Worm (Caenorhabditis elegans) whole organism, L4 larva: Measurements from ENCODE around the gene F53H1.4.
A peak's percentile ranks its signal among the peaks of the same experiment; 100 is the strongest.

ENCODE experiments used
- F10B5.3 ChIP-seq: sonication (generic microtip); optimal IDR thresholded peaks from 2 replicates; lab custom pipeline; 2016; ENCODE audit warnings: mild to moderate bottlenecking, missing genetic modification characterization, missing compliant biosample characterization
- F44E2.7 ChIP-seq: fragments of 200-800 bp; sonication (Bioruptor generic); IDR thresholded peaks from 2 replicates; pipeline ENCODE4 v2.1.2; 2022; ENCODE audit warnings: missing genetic modification characterization, missing compliant biosample characterization
- F49E8.2 ChIP-seq: sonication (generic microtip); optimal IDR thresholded peaks from 2 replicates; lab custom pipeline; 2016; ENCODE audit warnings: missing compliant biosample characterization, mild to moderate bottlenecking, missing genetic modification characterization, borderline replicate concordance
- R02D3.7 ChIP-seq: fragments of 150-350 bp; sonication (generic microtip); optimal IDR thresholded peaks from 3 replicates; lab custom pipeline; 2014; ENCODE audit warnings: missing biosample characterization, missing genetic modification characterization
- Y48G9A.11 ChIP-seq: fragments of 200-800 bp; sonication (Bioruptor generic); IDR thresholded peaks from 2 replicates; pipeline ENCODE4 v1.3.6; 2022; ENCODE audit warnings: missing genetic modification reagents, missing genetic modification characterization, missing compliant biosample characterization
- Y5F2A.4 ChIP-seq: fragments of 200-800 bp; sonication (Bioruptor generic); optimal IDR thresholded peaks from 2 replicates; lab custom pipeline; 2018; ENCODE audit warnings: mild to moderate bottlenecking, missing genetic modification characterization, missing compliant biosample characterization
- Y75B8A.6 ChIP-seq: fragments of 200-800 bp; sonication (Bioruptor generic); IDR thresholded peaks from 2 replicates; pipeline ENCODE4 v1.3.6; 2022; ENCODE audit warnings: missing genetic modification reagents, missing genetic modification characterization, missing compliant biosample characterization
- aha-1 ChIP-seq: fragments of 150-350 bp; peaks from one replicate; lab custom pipeline; 2014; ENCODE audit warnings: missing biosample characterization, missing genetic modification characterization
- ceh-28 ChIP-seq: fragments of 150-350 bp; optimal IDR thresholded peaks from 2 replicates; lab custom pipeline; 2014; ENCODE audit warnings: missing biosample characterization, missing genetic modification reagents, missing genetic modification characterization
- ceh-44 ChIP-seq: fragments of 200-800 bp; sonication (Bioruptor generic); IDR thresholded peaks from 2 replicates; pipeline ENCODE4 v1.3.6; 2022; ENCODE audit warnings: missing genetic modification reagents, missing genetic modification characterization, missing compliant biosample characterization
- ces-1 ChIP-seq: fragments of 150-350 bp; sonication (generic microtip); optimal IDR thresholded peaks from 4 replicates; lab custom pipeline; 2014; ENCODE audit warnings: missing biosample characterization, missing genetic modification reagents, missing genetic modification characterization
- cey-2 ChIP-seq: sonication (generic microtip); optimal IDR thresholded peaks from 3 replicates; lab custom pipeline; 2017; ENCODE audit warnings: missing genetic modification characterization, mild to moderate bottlenecking, missing compliant biosample characterization, antibody characterized with exemption, borderline replicate concordance; ENCODE audit not compliant: insufficient read depth
- daf-16 ChIP-seq, 3 experiments: sonication (generic microtip); optimal IDR thresholded peaks; 2 replicates each; lab custom pipeline; 2016 to 2017; ENCODE audit warnings: missing genetic modification characterization in 3 of 3, missing genetic modification reagents in 3 of 3, mild to moderate bottlenecking in 2 of 3, missing compliant biosample characterization in 2 of 3, missing biosample characterization in 1 of 3, moderate library complexity in 1 of 3
- dmd-8 ChIP-seq: fragments of 200-800 bp; sonication (Bioruptor generic); IDR thresholded peaks from 2 replicates; pipeline ENCODE4 v1.3.6; 2022; ENCODE audit warnings: missing genetic modification characterization, missing compliant biosample characterization
- dve-1 ChIP-seq: sonication (generic microtip); optimal IDR thresholded peaks from 2 replicates; lab custom pipeline; 2017; ENCODE audit warnings: antibody characterized with exemption, mild to moderate bottlenecking, missing genetic modification characterization, missing compliant biosample characterization; ENCODE audit not compliant: insufficient read depth
- egl-27 ChIP-seq: sonication (generic microtip); optimal IDR thresholded peaks from 3 replicates; lab custom pipeline; 2017; ENCODE audit warnings: missing biosample characterization, missing genetic modification reagents, missing genetic modification characterization
- hmg-1.1 ChIP-seq: fragments of 200-800 bp; sonication (Bioruptor generic); IDR thresholded peaks from 2 replicates; pipeline ENCODE4 v1.3.6; 2022; ENCODE audit warnings: missing genetic modification reagents, missing genetic modification characterization, missing compliant biosample characterization
- lin-1 ChIP-seq: fragments of 200-800 bp; sonication (Bioruptor generic); IDR thresholded peaks from 2 replicates; pipeline ENCODE4 v1.3.6; 2022; ENCODE audit warnings: missing genetic modification reagents, missing genetic modification characterization, missing compliant biosample characterization
- lin-13 ChIP-seq: fragments of 150-350 bp; optimal IDR thresholded peaks from 2 replicates; lab custom pipeline; 2014; ENCODE audit warnings: missing biosample characterization, missing genetic modification reagents, missing genetic modification characterization
- lin-39 ChIP-seq: fragments of 150-350 bp; optimal IDR thresholded peaks from 2 replicates; lab custom pipeline; 2014; ENCODE audit warnings: missing biosample characterization, missing genetic modification reagents, missing genetic modification characterization
- lir-3 ChIP-seq: sonication (generic microtip); optimal IDR thresholded peaks from 2 replicates; lab custom pipeline; 2016; ENCODE audit warnings: mild to moderate bottlenecking, missing genetic modification characterization, missing compliant biosample characterization
- lsy-2 ChIP-seq, 2 experiments: fragments of 150-350 bp in 1 of 2; sonication (generic microtip) in 1 of 2; optimal IDR thresholded peaks; 2 replicates each; lab custom pipeline; 2014 to 2017; ENCODE audit warnings: missing biosample characterization in 2 of 2, missing genetic modification characterization in 2 of 2
- madf-5 ChIP-seq, 2 experiments: fragments of 200-800 bp; sonication (Bioruptor generic); IDR thresholded peaks; 2 replicates each; pipeline ENCODE4 v1.3.6; 2022; ENCODE audit warnings: missing compliant biosample characterization in 2 of 2, missing genetic modification characterization in 2 of 2
- mes-2 ChIP-seq: sonication (generic microtip); optimal IDR thresholded peaks from 2 replicates; lab custom pipeline; 2016; ENCODE audit warnings: missing genotype, mild to moderate bottlenecking, missing genetic modification characterization, missing compliant biosample characterization; ENCODE audit not compliant: poor library complexity, severe bottlenecking
- mxl-2 ChIP-seq: fragments of 200-800 bp; sonication (Bioruptor generic); conservative IDR thresholded peaks from 2 replicates; pipeline ENCODE4 v1.3.6; 2022; ENCODE audit warnings: missing genetic modification reagents, missing genetic modification characterization, missing compliant biosample characterization
- nhr-102 ChIP-seq: sonication (generic microtip); optimal IDR thresholded peaks from 2 replicates; lab custom pipeline; 2016; ENCODE audit warnings: mild to moderate bottlenecking, missing genetic modification characterization, moderate library complexity, missing compliant biosample characterization
- nhr-111 ChIP-seq: fragments of 200-800 bp; sonication (Bioruptor generic); optimal IDR thresholded peaks from 2 replicates; lab custom pipeline; 2018; ENCODE audit warnings: mild to moderate bottlenecking, missing genetic modification characterization, missing compliant biosample characterization
- nhr-28 ChIP-seq: fragments of 150-350 bp; optimal IDR thresholded peaks from 2 replicates; lab custom pipeline; 2014; ENCODE audit warnings: missing biosample characterization, missing genetic modification characterization
- nhr-6 ChIP-seq: fragments of 150-350 bp; optimal IDR thresholded peaks from 2 replicates; lab custom pipeline; 2014; ENCODE audit warnings: missing biosample characterization, missing genetic modification characterization
- nhr-76 ChIP-seq: fragments of 150-350 bp; optimal IDR thresholded peaks from 2 replicates; lab custom pipeline; 2014; ENCODE audit warnings: missing biosample characterization, missing genetic modification characterization
- nhr-77 ChIP-seq: fragments of 150-350 bp; optimal IDR thresholded peaks from 2 replicates; lab custom pipeline; 2014; ENCODE audit warnings: missing biosample characterization, missing genetic modification characterization
- pqm-1 ChIP-seq: sonication (generic microtip); optimal IDR thresholded peaks from 2 replicates; lab custom pipeline; 2017; ENCODE audit warnings: missing biosample characterization, missing genetic modification characterization
- skn-1 ChIP-seq: fragments of 150-350 bp; optimal IDR thresholded peaks from 2 replicates; lab custom pipeline; 2014; ENCODE audit warnings: missing biosample characterization, missing genetic modification characterization
- unc-130 ChIP-seq: sonication (generic microtip); optimal IDR thresholded peaks from 2 replicates; lab custom pipeline; 2016; ENCODE audit warnings: missing genetic modification reagents, missing genetic modification characterization, missing compliant biosample characterization
- unc-62 ChIP-seq, 3 experiments: fragments of 150-350 bp in 1 of 3; sonication (generic microtip); optimal IDR thresholded peaks in 2 of 3; peaks in 1 of 3; 1 replicate in 1 of 3; 2 replicates in 2 of 3; lab custom pipeline; 2014 to 2017; ENCODE audit warnings: missing biosample characterization in 3 of 3, missing genetic modification characterization in 3 of 3, missing genetic modification reagents in 3 of 3, missing genotype in 1 of 3
- zfp-3 ChIP-seq: fragments of 200-800 bp; sonication (Bioruptor generic); conservative IDR thresholded peaks from 2 replicates; pipeline ENCODE4 v1.3.6; 2022; ENCODE audit warnings: missing genetic modification reagents, missing genetic modification characterization, missing compliant biosample characterization
- zip-11 ChIP-seq: fragments of 200-800 bp; sonication (Bioruptor generic); IDR thresholded peaks from 2 replicates; pipeline ENCODE4 v1.3.6; 2022; ENCODE audit warnings: missing genetic modification characterization, missing compliant biosample characterization

The F53H1.4 gene

ce11 chrIV:1275910-1276309, 34.1 kb upstream of the F53H1.4 start:
- TF ChIP-seq Y5F2A.4 (GFP tag; lab: Kevin White, UChicago) (no peak), Y75B8A.6 (0 out of 2 replicates have a peak, but pooled peaks have one; percentile 16), lin-13 (GFP tag; lab: Kevin White, UChicago) (peak; percentile 34), lsy-2 (tag; optimal IDR thresholded peaks at IDR 0.05; lab: Kevin White, UChicago) (peak in 1 of 2 experiments; percentile 2), nhr-102 (tag; lab: Kevin White, UChicago) (no peak), mxl-2 (GFP tag; lab: Robert Waterston, UW) (0 out of 2 replicates have a peak, but pooled peaks have one; percentile 24), Y48G9A.11 (0 out of 2 replicates have a peak, but pooled peaks have one; percentile 48), aha-1 (peak; percentile 40)

ce11 chrIV:1277067-1277466, 32.9 kb upstream of the F53H1.4 start:
- 0 out of 2 replicates have a peak, but pooled peaks have one; percentile 32 for TF ChIP-seq Y48G9A.11
- no peak for TF ChIP-seq dmd-8 (GFP tag; lab: Robert Waterston, UW)
- TF ChIP-seq lsy-2 (tag; optimal IDR thresholded peaks at IDR 0.05; lab: Kevin White, UChicago): peak in 1 of 2 experiments; percentile 53
- peak; percentile 59 for TF ChIP-seq unc-130 (GFP tag; lab: Kevin White, UChicago)
- peak; percentile 85 for TF ChIP-seq aha-1

- TF ChIP-seq skn-1 (tag; lab: Kevin White, UChicago) (no peak), hmg-1.1 (GFP tag; lab: Robert Waterston, UW) (0 out of 2 replicates have a peak, but pooled peaks have one; percentile 24), lin-1 (GFP tag; lab: Robert Waterston, UW) (no peak), cey-2 (tag; lab: Kevin White, UChicago) (no peak)
Measured at ce11 chrIV:1278945-1279344, 31.0 kb upstream of the F53H1.4 start.

ce11 chrIV:1284877-1285276, 25.1 kb upstream of the F53H1.4 start:
- peak; percentile 28 for TF ChIP-seq pqm-1 (tag; lab: Kevin White, UChicago)
- no peak for TF ChIP-seq daf-16 (GFP tag; optimal IDR thresholded peaks at IDR 0.05; lab: Kevin White, UChicago)
- peak; percentile 14 for TF ChIP-seq daf-16 (tag; optimal IDR thresholded peaks at IDR 0.05; lab: Kevin White, UChicago)
- TF ChIP-seq ces-1 (GFP tag; lab: Kevin White, UChicago): no peak
- TF ChIP-seq dve-1 (tag; lab: Kevin White, UChicago): peak; percentile 32
- no peak for TF ChIP-seq dmd-8 (GFP tag; lab: Robert Waterston, UW)
- TF ChIP-seq nhr-77 (tag; lab: Kevin White, UChicago): no peak
- peak; percentile 41 for TF ChIP-seq nhr-28 (tag; lab: Kevin White, UChicago)
- peak; percentile 32 for TF ChIP-seq nhr-6 (tag; lab: Kevin White, UChicago)

ce11 chrIV:1286549-1286948, 23.4 kb upstream of the F53H1.4 start:
- no peak for TF ChIP-seq nhr-76 (tag; lab: Kevin White, UChicago)
- TF ChIP-seq mes-2: no peak
- no peak for TF ChIP-seq lin-1 (GFP tag; lab: Robert Waterston, UW)
- no peak for TF ChIP-seq ceh-28 (tag; lab: Kevin White, UChicago)
- TF ChIP-seq aha-1: peak; percentile 64
- TF ChIP-seq nhr-28 (tag; lab: Kevin White, UChicago): no peak
- TF ChIP-seq egl-27 (tag; lab: Kevin White, UChicago): no peak
- TF ChIP-seq ceh-44: no peak
- peak in 1 of 2 experiments; percentile 78 for TF ChIP-seq unc-62 (GFP tag; optimal IDR thresholded peaks at IDR 0.05 in 1 of 2; lab: Kevin White, UChicago)
- no peak for TF ChIP-seq unc-62 (tag; optimal IDR thresholded peaks at IDR 0.05; lab: Kevin White, UChicago)
- no peak for TF ChIP-seq R02D3.7
- TF ChIP-seq dmd-8 (GFP tag; lab: Robert Waterston, UW): no peak

ce11 chrIV:1289327-1289726, 20.6 kb upstream of the F53H1.4 start, which contains the start of gene plst-1:
Gene plst-1, plus strand, starts transcription at chrIV:1289627.
- TF ChIP-seq F44E2.7 (no peak), zfp-3 (no peak), madf-5 (GFP tag; IDR thresholded peaks at IDR 0.05; lab: Robert Waterston, UW) (no peak), nhr-111 (GFP tag; lab: Kevin White, UChicago) (no peak), F10B5.3 (tag; lab: Kevin White, UChicago) (no peak), zip-11 (GFP tag; lab: Robert Waterston, UW) (no peak), ceh-28 (tag; lab: Kevin White, UChicago) (no peak), lir-3 (tag; lab: Kevin White, UChicago) (no peak), F49E8.2 (tag; lab: Kevin White, UChicago) (no peak), lin-39 (no peak)
